Fruit fly (Drosophila melanogaster): ENCODE results near the gene tio.

The tio gene

dm6 chr2L:21993377-21993776 is 25.6 kb upstream of the tio start (continued):
- TF ChIP-seq CG6792 (GFP tag; optimal IDR thresholded peaks at IDR 0.05) (peak; percentile 26), esn (GFP tag; optimal IDR thresholded peaks at IDR 0.05) (peak; percentile 46), Blimp-1 (GFP tag; optimal IDR thresholded peaks at IDR 0.05) (no peak), OdsH (GFP tag; optimal IDR thresholded peaks at IDR 0.05) (peak; percentile 5), CG34406 (GFP tag; optimal IDR thresholded peaks at IDR 0.05) (no peak), Lpt (GFP tag; optimal IDR thresholded peaks at IDR 0.05) (no peak), Ets96B (tag; optimal IDR thresholded peaks at IDR 0.05) (no peak), ss (GFP tag; optimal IDR thresholded peaks at IDR 0.05) (peak; percentile 19 to 25), topi (GFP tag; optimal IDR thresholded peaks at IDR 0.05) (peak; percentile 35), fkh (GFP tag; optimal IDR thresholded peaks at IDR 0.05) (no peak), CG8119 (GFP tag; IDR thresholded peaks at IDR 0.05) (no peak), Hr4 (GFP tag; optimal IDR thresholded peaks at IDR 0.05) (no peak), Hr39 (GFP tag; optimal IDR thresholded peaks at IDR 0.05) (peak; percentile 25), Eip75B (GFP tag; optimal IDR thresholded peaks at IDR 0.05) (no peak), fd59A (GFP tag; optimal IDR thresholded peaks at IDR 0.05) (no peak), acj6 (GFP tag; optimal IDR thresholded peaks at IDR 0.05) (peak; percentile 19), Hr38 (GFP tag; optimal IDR thresholded peaks at IDR 0.05) (no peak), eg (GFP tag; IDR thresholded peaks at IDR 0.05) (no peak), Sox14 (GFP tag; optimal IDR thresholded peaks at IDR 0.05) (peak; percentile 39), Met (GFP tag; optimal IDR thresholded peaks at IDR 0.05) (peak; percentile 41), Smox (GFP tag; optimal IDR thresholded peaks at IDR 0.05) (peak; percentile 13), CG15336 (GFP tag; IDR thresholded peaks at IDR 0.05) (no peak), Eip78C (GFP tag) (no peak), Sox15 (GFP tag; optimal IDR thresholded peaks at IDR 0.05) (no peak), CG6276 (GFP tag; optimal IDR thresholded peaks at IDR 0.05) (no peak), dsx (GFP tag; optimal IDR thresholded peaks at IDR 0.05; ENCODE audit: poor library complexity, severe bottlenecking) (peak; percentile 58), CG8632 (GFP tag; optimal IDR thresholded peaks at IDR 0.05) (peak; percentile 21), CG6808 (GFP tag; optimal IDR thresholded peaks at IDR 0.05) (peak; percentile 55), CG31627 (GFP tag; optimal IDR thresholded peaks at IDR 0.05) (peak; percentile 11), CG9139 (GFP tag; optimal IDR thresholded peaks at IDR 0.05) (no peak), CG16779 (tag; optimal IDR thresholded peaks at IDR 0.05) (no peak), CG10631 (GFP tag; optimal IDR thresholded peaks at IDR 0.05) (peak; percentile 37), CG4318 (GFP tag; optimal IDR thresholded peaks at IDR 0.05) (no peak), CG10669 (GFP tag; optimal IDR thresholded peaks at IDR 0.05) (peak; percentile 20), CG32006 (GFP tag; optimal IDR thresholded peaks at IDR 0.05) (no peak)

- TF ChIP-seq CG11762 (GFP tag; optimal IDR thresholded peaks at IDR 0.05; ENCODE audit: insufficient read depth), result no peak
- no peak for TF ChIP-seq Sox14 (GFP tag; optimal IDR thresholded peaks at IDR 0.05)
- TF ChIP-seq CG16779 (tag; optimal IDR thresholded peaks at IDR 0.05), result no peak
- TF ChIP-seq CG1621 (tag; optimal IDR thresholded peaks at IDR 0.05), result no peak
- no peak for TF ChIP-seq fd59A (GFP tag; optimal IDR thresholded peaks at IDR 0.05)
- no peak for TF ChIP-seq CG6808 (GFP tag; optimal IDR thresholded peaks at IDR 0.05)
- TF ChIP-seq cyc (GFP tag; optimal IDR thresholded peaks at IDR 0.05), result no peak
- no peak for TF ChIP-seq CG15336 (GFP tag; IDR thresholded peaks at IDR 0.05)
- TF ChIP-seq Sox15 (GFP tag; optimal IDR thresholded peaks at IDR 0.05), result no peak
- no peak for TF ChIP-seq CG3032 (tag; optimal IDR thresholded peaks at IDR 0.05)
- no peak for TF ChIP-seq Ets96B (tag; optimal IDR thresholded peaks at IDR 0.05)
- no peak for TF ChIP-seq CG10631 (GFP tag; optimal IDR thresholded peaks at IDR 0.05)
- TF ChIP-seq Hr39 (GFP tag; optimal IDR thresholded peaks at IDR 0.05), result no peak
- TF ChIP-seq fd85E (GFP tag; optimal IDR thresholded peaks at IDR 0.05), result no peak
- TF ChIP-seq Lpt (GFP tag; optimal IDR thresholded peaks at IDR 0.05), result no peak
- no peak for TF ChIP-seq CG8119 (GFP tag; IDR thresholded peaks at IDR 0.05)
- TF ChIP-seq salr (GFP tag; optimal IDR thresholded peaks at IDR 0.05), result no peak
- TF ChIP-seq Met (GFP tag; optimal IDR thresholded peaks at IDR 0.05), result no peak
Observed at dm6 chr2L:22014890-22015289, 4.1 kb upstream of the tio start, which contains the start of gene CG31693. Gene CG31693, plus strand, starts transcription at chr2L:22015190.
